Worm (Caenorhabditis elegans) whole organism, late embryonic: Measurements from ENCODE around the gene fbxa-184.

Experiments used
- C08G9.2 ChIP-seq: sonication (generic microtip); optimal IDR thresholded peaks from 2 replicates; lab custom pipeline; 2016; ENCODE audit warnings: mild to moderate bottlenecking, missing genetic modification characterization, moderate library complexity, missing compliant biosample characterization
- F13H6.1 ChIP-seq: sonication (generic microtip); optimal IDR thresholded peaks from 2 replicates; lab custom pipeline; 2016; ENCODE audit warnings: missing genetic modification characterization, missing compliant biosample characterization
- K02D7.2 ChIP-seq: sonication (generic microtip); optimal IDR thresholded peaks from 2 replicates; lab custom pipeline; 2017; ENCODE audit warnings: mild to moderate bottlenecking, missing genetic modification characterization, missing compliant biosample characterization
- T23F11.4 ChIP-seq: fragments of 200-800 bp; sonication (Bioruptor generic); optimal IDR thresholded peaks from 2 replicates; lab custom pipeline; 2018; ENCODE audit warnings: mild to moderate bottlenecking, missing genetic modification characterization, missing compliant biosample characterization
- Y22D7AL.16 ChIP-seq: sonication (generic microtip); optimal IDR thresholded peaks from 2 replicates; lab custom pipeline; 2016; ENCODE audit warnings: missing genetic modification characterization, missing compliant biosample characterization
- ahr-1 ChIP-seq: sonication (generic microtip); optimal IDR thresholded peaks from 2 replicates; lab custom pipeline; 2016; ENCODE audit warnings: missing genetic modification characterization, missing compliant biosample characterization
- ama-1 ChIP-seq: fragments of 150-350 bp; optimal IDR thresholded peaks from 2 replicates; lab custom pipeline; 2014
- ceh-14 ChIP-seq: sonication (generic microtip); optimal IDR thresholded peaks from 2 replicates; lab custom pipeline; 2016; ENCODE audit warnings: missing genotype, missing genetic modification characterization, missing compliant biosample characterization
- ceh-19 ChIP-seq: fragments of 200-800 bp; sonication (Bioruptor generic); optimal IDR thresholded peaks from 2 replicates; lab custom pipeline; 2018; ENCODE audit warnings: mild to moderate bottlenecking, missing genetic modification characterization, missing compliant biosample characterization
- ceh-2 ChIP-seq: sonication (generic microtip); optimal IDR thresholded peaks from 2 replicates; lab custom pipeline; 2016; ENCODE audit warnings: missing genotype, missing genetic modification characterization, missing compliant biosample characterization
- ceh-22 ChIP-seq: sonication (generic microtip); optimal IDR thresholded peaks from 2 replicates; lab custom pipeline; 2017; ENCODE audit warnings: missing biosample characterization, missing genetic modification characterization
- ceh-24 ChIP-seq: sonication (generic microtip); optimal IDR thresholded peaks from 2 replicates; lab custom pipeline; 2016; ENCODE audit warnings: mild to moderate bottlenecking, missing genetic modification characterization, missing compliant biosample characterization
- ceh-30 ChIP-seq: fragments of 150-350 bp; optimal IDR thresholded peaks from 2 replicates; lab custom pipeline; 2014; ENCODE audit warnings: missing biosample characterization, missing genetic modification characterization
- ceh-34 ChIP-seq: sonication (generic microtip); optimal IDR thresholded peaks from 2 replicates; lab custom pipeline; 2016; ENCODE audit warnings: mild to moderate bottlenecking, missing genetic modification characterization, missing compliant biosample characterization
- ceh-6 ChIP-seq: fragments of 200-800 bp; sonication (Bioruptor generic); optimal IDR thresholded peaks from 2 replicates; lab custom pipeline; 2018; ENCODE audit warnings: mild to moderate bottlenecking, missing genetic modification characterization, missing compliant biosample characterization
- ceh-9 ChIP-seq: sonication (generic microtip); optimal IDR thresholded peaks from 2 replicates; lab custom pipeline; 2016; ENCODE audit warnings: mild to moderate bottlenecking, missing genetic modification characterization, inconsistent platforms, missing compliant biosample characterization
- che-1 ChIP-seq: sonication (generic microtip); optimal IDR thresholded peaks from 2 replicates; lab custom pipeline; 2016; ENCODE audit warnings: mild to moderate bottlenecking, missing genetic modification characterization, missing compliant biosample characterization
- elt-2 ChIP-seq: sonication (generic microtip); optimal IDR thresholded peaks from 2 replicates; lab custom pipeline; 2016; ENCODE audit warnings: missing genetic modification reagents, missing genetic modification characterization, missing compliant biosample characterization
- elt-4 ChIP-seq: sonication (generic microtip); optimal IDR thresholded peaks from 2 replicates; lab custom pipeline; 2016; ENCODE audit warnings: missing genetic modification characterization, missing compliant biosample characterization
- eyg-1 ChIP-seq: sonication (generic microtip); optimal IDR thresholded peaks from 2 replicates; lab custom pipeline; 2016; ENCODE audit warnings: missing genotype, missing genetic modification characterization, missing compliant biosample characterization
- fax-1 ChIP-seq: sonication (generic microtip); optimal IDR thresholded peaks from 2 replicates; lab custom pipeline; 2016; ENCODE audit warnings: missing genotype, missing genetic modification characterization, missing compliant biosample characterization
- fkh-10 ChIP-seq: fragments of 150-350 bp; optimal IDR thresholded peaks from 2 replicates; lab custom pipeline; 2014; ENCODE audit warnings: missing biosample characterization, missing genetic modification reagents, missing genetic modification characterization
- gmeb-2 ChIP-seq: sonication (generic microtip); optimal IDR thresholded peaks from 2 replicates; lab custom pipeline; 2016; ENCODE audit warnings: missing genetic modification characterization, inconsistent platforms, missing compliant biosample characterization
- hlh-15 ChIP-seq: sonication (generic microtip); optimal IDR thresholded peaks from 2 replicates; lab custom pipeline; 2016; ENCODE audit warnings: missing genetic modification characterization, missing compliant biosample characterization
- hlh-6 ChIP-seq: sonication (generic microtip); optimal IDR thresholded peaks from 2 replicates; lab custom pipeline; 2016; ENCODE audit warnings: missing genotype, missing genetic modification characterization, missing compliant biosample characterization
- hlh-8 ChIP-seq: sonication (generic microtip); optimal IDR thresholded peaks from 2 replicates; lab custom pipeline; 2016; ENCODE audit warnings: missing genotype, missing genetic modification characterization, missing compliant biosample characterization
- lin-11 ChIP-seq: fragments of 200-800 bp; sonication (Bioruptor generic); optimal IDR thresholded peaks from 2 replicates; lab custom pipeline; 2018; ENCODE audit warnings: mild to moderate bottlenecking, missing genetic modification characterization, missing compliant biosample characterization
- madf-2 ChIP-seq: sonication (generic microtip); optimal IDR thresholded peaks from 2 replicates; lab custom pipeline; 2017; ENCODE audit warnings: missing genetic modification characterization, missing compliant biosample characterization
- nfya-1 ChIP-seq: sonication (generic microtip); optimal IDR thresholded peaks from 2 replicates; lab custom pipeline; 2017; ENCODE audit warnings: missing genetic modification characterization, mild to moderate bottlenecking, missing compliant biosample characterization, antibody characterized with exemption, moderate library complexity
- nhr-11 ChIP-seq: fragments of 150-350 bp; optimal IDR thresholded peaks from 2 replicates; lab custom pipeline; 2014; ENCODE audit warnings: missing biosample characterization, missing genetic modification characterization
- odd-2 ChIP-seq: sonication (generic microtip); optimal IDR thresholded peaks from 2 replicates; lab custom pipeline; 2017; ENCODE audit warnings: antibody characterized with exemption, mild to moderate bottlenecking, missing genetic modification characterization, missing compliant biosample characterization
- pag-3 ChIP-seq: sonication (generic microtip); optimal IDR thresholded peaks from 2 replicates; lab custom pipeline; 2016; ENCODE audit warnings: missing compliant biosample characterization, missing genetic modification characterization, borderline replicate concordance
- pat-9 ChIP-seq: fragments of 200-800 bp; sonication (Bioruptor generic); optimal IDR thresholded peaks from 2 replicates; lab custom pipeline; 2018; ENCODE audit warnings: mild to moderate bottlenecking, missing genetic modification characterization, moderate library complexity, missing compliant biosample characterization
- pax-1 ChIP-seq: fragments of 150-350 bp; optimal IDR thresholded peaks from 2 replicates; lab custom pipeline; 2014; ENCODE audit warnings: missing biosample characterization, missing genetic modification characterization
- pha-4 ChIP-seq: fragments of 150-350 bp; optimal IDR thresholded peaks from 2 replicates; lab custom pipeline; 2018; ENCODE audit warnings: missing biosample characterization, missing genetic modification reagents, missing genetic modification characterization
- pqm-1 ChIP-seq: sonication (generic microtip); optimal IDR thresholded peaks from 2 replicates; lab custom pipeline; 2016; ENCODE audit warnings: missing genetic modification characterization, missing compliant biosample characterization
- rnt-1 ChIP-seq: sonication (generic microtip); optimal IDR thresholded peaks from 2 replicates; lab custom pipeline; 2016; ENCODE audit warnings: missing genetic modification characterization, missing compliant biosample characterization
- syd-9 ChIP-seq: sonication (generic microtip); optimal IDR thresholded peaks from 2 replicates; lab custom pipeline; 2016; ENCODE audit warnings: mild to moderate bottlenecking, missing genetic modification characterization, moderate library complexity, missing compliant biosample characterization
- tbx-2 ChIP-seq: sonication (generic microtip); optimal IDR thresholded peaks from 2 replicates; lab custom pipeline; 2016; ENCODE audit warnings: missing genetic modification characterization, missing compliant biosample characterization
- tbx-7 ChIP-seq: sonication (generic microtip); optimal IDR thresholded peaks from 2 replicates; lab custom pipeline; 2016; ENCODE audit warnings: missing genotype, missing genetic modification characterization, missing compliant biosample characterization
- ttx-3 ChIP-seq: sonication (generic microtip); optimal IDR thresholded peaks from 2 replicates; lab custom pipeline; 2016; ENCODE audit warnings: missing genetic modification reagents, missing genetic modification characterization, missing compliant biosample characterization
- unc-3 ChIP-seq, 2 experiments: fragments of 200-800 bp in 1 of 2; sonication (Bioruptor generic) in 1 of 2; sonication (generic microtip) in 1 of 2; conservative IDR thresholded peaks in 1 of 2; optimal IDR thresholded peaks in 1 of 2; 2 replicates each; pipeline versions ENCODE4 v1.3.6 to Lab custom; 2016 to 2022; ENCODE audit warnings: missing compliant biosample characterization in 2 of 2, missing genetic modification characterization in 2 of 2, missing genetic modification reagents in 1 of 2
- unc-42 ChIP-seq: sonication (generic microtip); optimal IDR thresholded peaks from 2 replicates; lab custom pipeline; 2016; ENCODE audit warnings: missing genotype, missing genetic modification characterization, missing compliant biosample characterization
- unc-86 ChIP-seq: sonication (generic microtip); optimal IDR thresholded peaks from 2 replicates; lab custom pipeline; 2016; ENCODE audit warnings: missing genetic modification characterization, missing compliant biosample characterization
- zip-5 ChIP-seq: sonication (generic microtip); optimal IDR thresholded peaks from 2 replicates; lab custom pipeline; 2016; ENCODE audit warnings: missing genetic modification characterization, missing compliant biosample characterization
- ztf-16 ChIP-seq: sonication (generic microtip); optimal IDR thresholded peaks from 2 replicates; lab custom pipeline; 2017; ENCODE audit warnings: missing genetic modification characterization, missing compliant biosample characterization

The fbxa-184 gene

ce11 chrII:1722394-1722793 lies 12.3 kb downstream of the fbxa-184 start, which contains the start of the genes fbxb-5 and btb-8:
Gene fbxb-5, minus strand, starts transcription at chrII:1722494.
Gene btb-8, plus strand, starts transcription at chrII:1722770.
- TF ChIP-seq ceh-30 (tag; lab: Kevin White, UChicago) (no peak), madf-2 (tag; lab: Kevin White, UChicago) (no peak), rnt-1 (tag; lab: Kevin White, UChicago) (no peak), ztf-16 (tag; lab: Kevin White, UChicago) (no peak), ceh-24 (no peak), hlh-15 (tag; lab: Kevin White, UChicago) (no peak), fax-1 (tag; lab: Kevin White, UChicago) (no peak), unc-42 (no peak), C08G9.2 (no peak), tbx-7 (tag; lab: Kevin White, UChicago) (no peak)

- TF ChIP-seq ceh-14 (tag; lab: Kevin White, UChicago): no peak
- TF ChIP-seq ceh-19: no peak
- TF ChIP-seq pat-9 (tag; lab: Kevin White, UChicago): no peak
- no peak for TF ChIP-seq hlh-8 (tag; lab: Kevin White, UChicago)
- no peak for TF ChIP-seq ttx-3
- TF ChIP-seq C08G9.2: no peak
- no peak for TF ChIP-seq unc-3 (GFP tag; conservative IDR thresholded peaks at IDR 0.05; lab: Robert Waterston, UW)
- no peak for TF ChIP-seq unc-3 (tag; optimal IDR thresholded peaks at IDR 0.05; lab: Kevin White, UChicago)
- TF ChIP-seq ceh-6 (GFP tag; lab: Kevin White, UChicago): no peak
- TF ChIP-seq madf-2 (tag; lab: Kevin White, UChicago): no peak
- no peak for TF ChIP-seq elt-2
- no peak for TF ChIP-seq elt-4 (tag; lab: Kevin White, UChicago)
- TF ChIP-seq K02D7.2: no peak
- no peak for TF ChIP-seq nfya-1 (tag; lab: Kevin White, UChicago)
- no peak for TF ChIP-seq hlh-15 (tag; lab: Kevin White, UChicago)
- no peak for TF ChIP-seq ceh-22 (tag; lab: Kevin White, UChicago)
- no peak for TF ChIP-seq lin-11 (tag; lab: Kevin White, UChicago)
These were observed 14.3 kb downstream of the fbxa-184 start, which contains the start of gene fbxb-11 for ce11 chrII:1724314-1724713. Gene fbxb-11, plus strand, starts transcription at chrII:1724614.

- TF ChIP-seq F13H6.1 (tag; lab: Kevin White, UChicago) (no peak), C08G9.2 (no peak), ceh-19 (no peak), ceh-30 (tag; lab: Kevin White, UChicago) (no peak), hlh-8 (tag; lab: Kevin White, UChicago) (no peak), ahr-1 (no peak), zip-5 (tag; lab: Kevin White, UChicago) (no peak), gmeb-2 (no peak), pha-4 (no peak), T23F11.4 (GFP tag; lab: Kevin White, UChicago) (no peak), tbx-2 (tag; lab: Kevin White, UChicago) (no peak), pat-9 (tag; lab: Kevin White, UChicago) (no peak), ceh-9 (tag; lab: Kevin White, UChicago) (no peak), pqm-1 (tag; lab: Kevin White, UChicago) (no peak), nhr-11 (tag; lab: Kevin White, UChicago) (no peak), ama-1 (lab: Kevin White, UChicago) (no peak), pax-1 (tag; lab: Kevin White, UChicago) (no peak), unc-86 (tag; lab: Kevin White, UChicago) (no peak), ceh-34 (no peak)
These were observed 15.7 kb downstream of the fbxa-184 start, which contains the start of gene F45C12.17 for ce11 chrII:1725735-1726134. Gene F45C12.17, plus strand, starts transcription at chrII:1726111.

ce11 chrII:1728253-1728652 lies 18.2 kb downstream of the fbxa-184 start, which contains the start of gene btb-9:
Gene btb-9, plus strand, starts transcription at chrII:1728506.
- no peak for TF ChIP-seq odd-2 (tag; lab: Kevin White, UChicago)
- TF ChIP-seq fax-1 (tag; lab: Kevin White, UChicago): no peak
- no peak for TF ChIP-seq ceh-14 (tag; lab: Kevin White, UChicago)
- no peak for TF ChIP-seq pqm-1 (tag; lab: Kevin White, UChicago)
- TF ChIP-seq ttx-3: no peak
- no peak for TF ChIP-seq pag-3
- no peak for TF ChIP-seq hlh-6
- no peak for TF ChIP-seq che-1
- TF ChIP-seq zip-5 (tag; lab: Kevin White, UChicago): no peak
- TF ChIP-seq Y22D7AL.16 (tag; lab: Kevin White, UChicago): no peak
- TF ChIP-seq syd-9 (tag; lab: Kevin White, UChicago): no peak
- no peak for TF ChIP-seq fkh-10
- no peak for TF ChIP-seq ceh-2 (tag; lab: Kevin White, UChicago)
- TF ChIP-seq unc-86 (tag; lab: Kevin White, UChicago): no peak
- no peak for TF ChIP-seq eyg-1 (tag; lab: Kevin White, UChicago)
